Fruit fly (Drosophila melanogaster) whole organism, embryonic: ENCODE data around the gene Sld5.

Experiments
- Bdp1 ChIP-seq: fragments of 200-800 bp; sonication (Bioruptor generic); optimal IDR thresholded peaks from 3 replicates; lab custom pipeline; 2016; ENCODE audit warnings: missing biosample characterization, missing genetic modification characterization
- BtbVII ChIP-seq: fragments of 200-800 bp; sonication (Bioruptor generic); optimal IDR thresholded peaks from 3 replicates; lab custom pipeline; 2017; ENCODE audit warnings: missing biosample characterization, mild to moderate bottlenecking, missing genetic modification characterization
- CG11398 ChIP-seq: fragments of 200-800 bp; sonication (Bioruptor generic); optimal IDR thresholded peaks from 2 replicates; lab custom pipeline; 2016; ENCODE audit warnings: missing biosample characterization, missing genetic modification characterization
- CG11456 ChIP-seq: fragments of 200-800 bp; sonication (Bioruptor generic); IDR thresholded peaks from 3 replicates; pipeline ENCODE4 v1.3.6; 2022; ENCODE audit warnings: missing biosample characterization, missing genetic modification characterization
- CG11696 ChIP-seq: fragments of 200-800 bp; sonication (Bioruptor generic); IDR thresholded peaks from 2 replicates; pipeline ENCODE4 v1.3.6; 2022; ENCODE audit warnings: missing biosample characterization, missing genetic modification characterization
- CG12236 ChIP-seq: fragments of 200-800 bp; sonication (Bioruptor generic); optimal IDR thresholded peaks from 2 replicates; lab custom pipeline; 2016; ENCODE audit warnings: missing biosample characterization, missing genetic modification characterization
- CG12769 ChIP-seq: fragments of 200-800 bp; sonication (Bioruptor generic); optimal IDR thresholded peaks from 2 replicates; lab custom pipeline; 2019; ENCODE audit warnings: missing biosample characterization, mild to moderate bottlenecking, missing genetic modification characterization, moderate library complexity
- CG13894 ChIP-seq: fragments of 200-800 bp; sonication (Bioruptor generic); optimal IDR thresholded peaks from 3 replicates; lab custom pipeline; 2018; ENCODE audit warnings: missing biosample characterization, mild to moderate bottlenecking, missing genetic modification characterization, moderate library complexity
- CG14965 ChIP-seq: fragments of 200-800 bp; sonication (Bioruptor generic); optimal IDR thresholded peaks from 2 replicates; lab custom pipeline; 2016; ENCODE audit warnings: missing biosample characterization, missing genetic modification characterization, borderline replicate concordance
- CG15601 ChIP-seq: fragments of 200-800 bp; sonication (Bioruptor generic); optimal IDR thresholded peaks from 3 replicates; lab custom pipeline; 2019; ENCODE audit warnings: missing biosample characterization, mild to moderate bottlenecking, missing genetic modification characterization, moderate library complexity
- CG17328 ChIP-seq: fragments of 200-800 bp; sonication (Bioruptor generic); IDR thresholded peaks from 2 replicates; pipeline ENCODE4 v1.3.6; 2022; ENCODE audit warnings: missing biosample characterization, missing genetic modification characterization
- CG17829 ChIP-seq: fragments of 200-800 bp; optimal IDR thresholded peaks from 2 replicates; lab custom pipeline; 2019; ENCODE audit warnings: missing biosample characterization, mild to moderate bottlenecking, missing genetic modification characterization, moderate library complexity
- CG2116 ChIP-seq: fragments of 200-800 bp; sonication (Bioruptor generic); optimal IDR thresholded peaks from 3 replicates; lab custom pipeline; 2018; ENCODE audit warnings: missing biosample characterization, mild to moderate bottlenecking, missing genetic modification characterization
- CG2712 ChIP-seq: fragments of 200-800 bp; optimal IDR thresholded peaks from 3 replicates; lab custom pipeline; 2019; ENCODE audit warnings: missing biosample characterization, mild to moderate bottlenecking, missing genetic modification characterization, moderate library complexity
- CG33557 ChIP-seq: fragments of 200-800 bp; sonication (Bioruptor generic); optimal IDR thresholded peaks from 2 replicates; lab custom pipeline; 2019; ENCODE audit warnings: missing biosample characterization, mild to moderate bottlenecking, missing genetic modification characterization, moderate library complexity
- CG34376 ChIP-seq: fragments of 200-800 bp; sonication (Bioruptor generic); optimal IDR thresholded peaks from 2 replicates; lab custom pipeline; 2018; ENCODE audit warnings: missing biosample characterization, mild to moderate bottlenecking, missing genetic modification characterization
- CG4730 ChIP-seq: fragments of 200-800 bp; sonication (Bioruptor generic); IDR thresholded peaks from 2 replicates; pipeline ENCODE4 v1.3.6; 2022; ENCODE audit warnings: missing biosample characterization, missing genetic modification characterization
- CG4820 ChIP-seq: fragments of 200-800 bp; sonication (Bioruptor generic); optimal IDR thresholded peaks from 3 replicates; lab custom pipeline; 2016; ENCODE audit warnings: missing biosample characterization, missing genetic modification characterization
- CG6854 ChIP-seq: fragments of 200-800 bp; sonication (Bioruptor generic); optimal IDR thresholded peaks from 3 replicates; lab custom pipeline; 2017; ENCODE audit warnings: missing biosample characterization, mild to moderate bottlenecking, missing genetic modification characterization
- CG7745 ChIP-seq: fragments of 200-800 bp; sonication (Bioruptor generic); optimal IDR thresholded peaks from 2 replicates; lab custom pipeline; 2018; ENCODE audit warnings: missing biosample characterization, mild to moderate bottlenecking, missing genetic modification characterization, moderate library complexity
- CG8359 ChIP-seq: fragments of 200-800 bp; sonication (Bioruptor generic); optimal IDR thresholded peaks from 2 replicates; lab custom pipeline; 2017; ENCODE audit warnings: missing biosample characterization, mild to moderate bottlenecking, missing genetic modification characterization, borderline replicate concordance
- CG8924 ChIP-seq: fragments of 200-800 bp; optimal IDR thresholded peaks from 3 replicates; lab custom pipeline; 2019; ENCODE audit warnings: missing biosample characterization, mild to moderate bottlenecking, missing genetic modification characterization, moderate library complexity
- Dbx ChIP-seq: fragments of 200-800 bp; sonication (Bioruptor generic); IDR thresholded peaks from 3 replicates; pipeline ENCODE4 v1.3.6; 2022; ENCODE audit warnings: missing biosample characterization, missing genetic modification characterization
- ERR ChIP-seq: fragments of 200-800 bp; sonication (Bioruptor generic); optimal IDR thresholded peaks from 2 replicates; lab custom pipeline; 2016; ENCODE audit warnings: missing biosample characterization, missing genetic modification characterization
- GATAe ChIP-seq: fragments of 200-800 bp; sonication (Bioruptor generic); conservative IDR thresholded peaks from 2 replicates; pipeline ENCODE4 v1.3.6; 2022; ENCODE audit warnings: missing biosample characterization, missing genetic modification characterization
- Hr51 ChIP-seq, 2 experiments: fragments of 200-800 bp; sonication (Bioruptor generic); optimal IDR thresholded peaks; 2 replicates in 1 of 2; 3 replicates in 1 of 2; lab custom pipeline; 2016 to 2018; ENCODE audit warnings: missing biosample characterization in 2 of 2, missing genetic modification characterization in 2 of 2, mild to moderate bottlenecking in 1 of 2, moderate library complexity in 1 of 2
- Mes4 ChIP-seq: fragments of 200-800 bp; sonication (Bioruptor generic); optimal IDR thresholded peaks from 2 replicates; lab custom pipeline; 2016; ENCODE audit warnings: missing biosample characterization, missing genetic modification characterization
- NC2α ChIP-seq: fragments of 200-800 bp; sonication (Bioruptor generic); optimal IDR thresholded peaks from 2 replicates; lab custom pipeline; 2016; ENCODE audit warnings: missing biosample characterization, missing genetic modification characterization
- NC2β ChIP-seq: fragments of 200-800 bp; sonication (Bioruptor generic); optimal IDR thresholded peaks from 2 replicates; lab custom pipeline; 2016; ENCODE audit warnings: missing biosample characterization, missing genetic modification characterization
- NK7.1 ChIP-seq: fragments of 200-800 bp; sonication (Bioruptor generic); optimal IDR thresholded peaks from 3 replicates; lab custom pipeline; 2016; ENCODE audit warnings: missing biosample characterization, missing genetic modification characterization
- Tbp ChIP-seq: fragments of >200 bp; optimal IDR thresholded peaks from 2 replicates; lab custom pipeline; 2018; ENCODE audit warnings: missing biosample characterization, missing genetic modification characterization
- Trl ChIP-seq, 3 experiments: fragments of >200 bp in 2 of 3; fragments of 200-800 bp in 1 of 3; sonication (Bioruptor generic) in 1 of 3; optimal IDR thresholded peaks; 2 replicates in 1 of 3; 3 replicates in 2 of 3; lab custom pipeline; 2016 to 2017; ENCODE audit warnings: missing biosample characterization in 1 of 3, missing genetic modification characterization in 1 of 3
- bigmax ChIP-seq: fragments of 200-800 bp; sonication (Bioruptor generic); optimal IDR thresholded peaks from 2 replicates; lab custom pipeline; 2018; ENCODE audit warnings: missing biosample characterization, mild to moderate bottlenecking, missing genetic modification characterization
- btn ChIP-seq: fragments of 200-800 bp; sonication (Bioruptor generic); optimal IDR thresholded peaks from 2 replicates; lab custom pipeline; 2016; ENCODE audit warnings: missing biosample characterization, missing genetic modification characterization
- chm ChIP-seq: fragments of 200-800 bp; sonication (Bioruptor generic); IDR thresholded peaks from 2 replicates; pipeline ENCODE4 v1.3.6; 2022; ENCODE audit warnings: missing biosample characterization, missing genetic modification characterization
- chn ChIP-seq: fragments of 200-800 bp; sonication (Bioruptor generic); optimal IDR thresholded peaks from 2 replicates; lab custom pipeline; 2016; ENCODE audit warnings: missing biosample characterization, missing genetic modification characterization
- crol ChIP-seq: fragments of 200-800 bp; sonication (Bioruptor generic); IDR thresholded peaks from 2 replicates; pipeline ENCODE4 v1.3.6; 2022; ENCODE audit warnings: missing biosample characterization, missing genetic modification characterization
- dmrt11E ChIP-seq: fragments of 200-800 bp; sonication (Bioruptor generic); optimal IDR thresholded peaks from 3 replicates; lab custom pipeline; 2018; ENCODE audit warnings: missing biosample characterization, mild to moderate bottlenecking, missing genetic modification characterization, moderate library complexity
- grau ChIP-seq: fragments of 200-800 bp; optimal IDR thresholded peaks from 3 replicates; lab custom pipeline; 2019; ENCODE audit warnings: missing biosample characterization, mild to moderate bottlenecking, missing genetic modification characterization, moderate library complexity
- gsb-n ChIP-seq: fragments of 200-800 bp; sonication (Bioruptor generic); optimal IDR thresholded peaks from 3 replicates; lab custom pipeline; 2018; ENCODE audit warnings: missing biosample characterization, mild to moderate bottlenecking, missing genetic modification characterization
- oc ChIP-seq: fragments of 200-800 bp; sonication (Bioruptor generic); optimal IDR thresholded peaks from 2 replicates; lab custom pipeline; 2018; ENCODE audit warnings: missing biosample characterization, mild to moderate bottlenecking, missing genetic modification characterization, moderate library complexity
- odd ChIP-seq: fragments of 200-800 bp; sonication (Bioruptor generic); optimal IDR thresholded peaks from 2 replicates; lab custom pipeline; 2017; ENCODE audit warnings: missing biosample characterization, mild to moderate bottlenecking, missing genetic modification characterization
- onecut ChIP-seq: fragments of 200-800 bp; sonication (Bioruptor generic); IDR thresholded peaks from 2 replicates; pipeline ENCODE4 v1.3.6; 2022; ENCODE audit warnings: missing biosample characterization, missing genetic modification characterization
- otp ChIP-seq: fragments of 200-800 bp; sonication (Bioruptor generic); IDR thresholded peaks from 3 replicates; pipeline ENCODE4, ENCODE4 v1.3.6; 2022; ENCODE audit warnings: missing biosample characterization, missing genetic modification characterization
- repo ChIP-seq: fragments of 200-800 bp; sonication (Bioruptor generic); optimal IDR thresholded peaks from 2 replicates; lab custom pipeline; 2016; ENCODE audit warnings: missing biosample characterization, missing genetic modification characterization
- seq ChIP-seq: fragments of 200-800 bp; sonication (Bioruptor generic); IDR thresholded peaks from 2 replicates; pipeline ENCODE4 v1.3.6; 2022; ENCODE audit warnings: missing biosample characterization, missing genetic modification characterization
- tio ChIP-seq: fragments of 200-800 bp; sonication (Bioruptor generic); optimal IDR thresholded peaks from 2 replicates; lab custom pipeline; 2017; ENCODE audit warnings: missing biosample characterization, missing genetic modification characterization, inconsistent platforms
- tup ChIP-seq: fragments of 200-800 bp; sonication (Bioruptor generic); optimal IDR thresholded peaks from 2 replicates; lab custom pipeline; 2016; ENCODE audit warnings: missing biosample characterization, mild to moderate bottlenecking, missing genetic modification characterization, moderate library complexity
- vfl ChIP-seq: fragments of 200-800 bp; sonication (Bioruptor generic); optimal IDR thresholded peaks from 2 replicates; lab custom pipeline; 2016; ENCODE audit warnings: missing biosample characterization, missing genetic modification characterization
- vvl ChIP-seq: fragments of 200-800 bp; sonication (Bioruptor generic); IDR thresholded peaks from 2 replicates; pipeline ENCODE4 v1.3.6; 2022; ENCODE audit warnings: missing biosample characterization, missing genetic modification characterization
- zfh1 ChIP-seq: fragments of 200-800 bp; sonication (Bioruptor generic); IDR thresholded peaks from 3 replicates; pipeline ENCODE4 v1.3.6; 2022; ENCODE audit warnings: missing biosample characterization, missing genetic modification characterization
- zfh2 ChIP-seq: fragments of 200-800 bp; sonication (Bioruptor generic); optimal IDR thresholded peaks from 2 replicates; lab custom pipeline; 2016; ENCODE audit warnings: missing biosample characterization, missing genetic modification characterization

The Sld5 gene

dm6 chr3R:26010628-26011027, 45.7 kb downstream of the Sld5 start (continued):
- TF ChIP-seq ERR (GFP tag; lab: Kevin White, UChicago): no peak
- no peak for TF ChIP-seq grau (tag; lab: Kevin White, UChicago)
- TF ChIP-seq CG17829 (tag; lab: Kevin White, UChicago): peak; percentile 18
- TF ChIP-seq CG17328 (GFP tag; lab: Robert Waterston, UW): no peak
- TF ChIP-seq oc: no peak
- peak; percentile 74 for TF ChIP-seq Tbp
- TF ChIP-seq gsb-n: peak; percentile 42
- TF ChIP-seq chm (GFP tag; lab: Robert Waterston, UW): peak; percentile 27; the same call in 1 of the 2 replicates
- TF ChIP-seq NC2β (GFP tag; lab: Kevin White, UChicago): peak; percentile 28
- TF ChIP-seq CG2116 (GFP tag; lab: Kevin White, UChicago): no peak
- no peak for TF ChIP-seq CG11456
- TF ChIP-seq zfh2 (GFP tag; lab: Kevin White, UChicago): no peak
- TF ChIP-seq CG14965 (GFP tag; lab: Kevin White, UChicago): no peak
- no peak for TF ChIP-seq bigmax (GFP tag; lab: Kevin White, UChicago)
- TF ChIP-seq CG2712 (tag; lab: Kevin White, UChicago): peak; percentile 5
- no peak for TF ChIP-seq tup (GFP tag; lab: Kevin White, UChicago)
- no peak for TF ChIP-seq Dbx (GFP tag; lab: Robert Waterston, UW)
- no peak for TF ChIP-seq Bdp1 (GFP tag; lab: Kevin White, UChicago)
- no peak for TF ChIP-seq CG13894 (tag; lab: Kevin White, UChicago)
- peak; percentile 49; the same call in 1 of the 3 replicates for TF ChIP-seq otp (GFP tag; lab: Robert Waterston, UW)
- no peak for TF ChIP-seq GATAe
- no peak for TF ChIP-seq CG4820 (GFP tag; lab: Kevin White, UChicago)
- no peak for TF ChIP-seq Trl (optimal IDR thresholded peaks at IDR 0.05; lab: Kevin White, UChicago)
- TF ChIP-seq Trl (GFP tag; optimal IDR thresholded peaks at IDR 0.05; lab: Kevin White, UChicago): no peak
- no peak for TF ChIP-seq CG8924 (tag; lab: Kevin White, UChicago)
- no peak for TF ChIP-seq CG6854
- TF ChIP-seq btn (GFP tag; lab: Kevin White, UChicago): no peak
- TF ChIP-seq NK7.1: no peak
- TF ChIP-seq CG11696 (GFP tag; lab: Robert Waterston, UW): no peak
- no peak for TF ChIP-seq onecut (GFP tag; lab: Robert Waterston, UW)
- TF ChIP-seq repo (GFP tag; lab: Kevin White, UChicago): no peak
- TF ChIP-seq BtbVII (GFP tag; lab: Kevin White, UChicago): no peak
- TF ChIP-seq tio (GFP tag; lab: Kevin White, UChicago): no peak
- peak; percentile 49 for TF ChIP-seq chn
- no peak for TF ChIP-seq CG4730
- TF ChIP-seq vvl (GFP tag; lab: Robert Waterston, UW): peak; percentile 19; the same call in 1 of the 2 replicates
- TF ChIP-seq odd (GFP tag; lab: Kevin White, UChicago): peak; percentile 14
- peak; percentile 17 for TF ChIP-seq dmrt11E (tag; lab: Kevin White, UChicago)
- TF ChIP-seq CG11398 (GFP tag; lab: Kevin White, UChicago): no peak
- TF ChIP-seq CG15601: no peak
- TF ChIP-seq crol (GFP tag; lab: Robert Waterston, UW): peak; percentile 72
- TF ChIP-seq CG12769 (tag; lab: Kevin White, UChicago): no peak
- no peak for TF ChIP-seq CG12236 (GFP tag; lab: Kevin White, UChicago)
- TF ChIP-seq CG33557 (GFP tag; lab: Kevin White, UChicago): peak; percentile 24
- TF ChIP-seq NC2α: peak; percentile 50
- no peak for TF ChIP-seq CG34376 (GFP tag; lab: Kevin White, UChicago)
- TF ChIP-seq vfl (GFP tag; lab: Kevin White, UChicago): no peak
- peak; percentile 15 for TF ChIP-seq CG7745 (tag; lab: Kevin White, UChicago)
- no peak for TF ChIP-seq Hr51 (GFP tag; optimal IDR thresholded peaks at IDR 0.05; lab: Kevin White, UChicago)
- TF ChIP-seq seq (GFP tag; lab: Robert Waterston, UW): no peak
- TF ChIP-seq CG8359 (GFP tag; lab: Kevin White, UChicago): no peak
- no peak for TF ChIP-seq Mes4 (GFP tag; lab: Kevin White, UChicago)
- TF ChIP-seq zfh1 (GFP tag; lab: Robert Waterston, UW): no peak
